Fruit fly (Drosophila melanogaster) whole organism, wandering third instar larva: ENCODE measurements around the gene CG2694.

ENCODE experiments used
- Abd-B ChIP-seq: fragments of >200 bp; optimal IDR thresholded peaks from 2 replicates; lab custom pipeline; 2017; ENCODE audit warnings: missing biosample characterization, missing genetic modification characterization
- CG32264 ChIP-seq: fragments of 200-800 bp; sonication (Bioruptor generic); optimal IDR thresholded peaks from 2 replicates; lab custom pipeline; 2016; ENCODE audit warnings: missing biosample characterization, missing genetic modification characterization
- CrebA ChIP-seq: fragments of 200-800 bp; sonication (Bioruptor generic); optimal IDR thresholded peaks from 2 replicates; lab custom pipeline; 2016; ENCODE audit warnings: missing biosample characterization, mild to moderate bottlenecking, missing genetic modification characterization, borderline replicate concordance
- Dfd ChIP-seq: fragments of >200 bp; optimal IDR thresholded peaks from 2 replicates; lab custom pipeline; 2017; ENCODE audit warnings: missing biosample characterization, missing genetic modification characterization
- Dif ChIP-seq: fragments of 200-275, 200-300 bp; sonication (Bioruptor generic); optimal IDR thresholded peaks from 2 replicates; lab custom pipeline; 2018; ENCODE audit warnings: missing biosample characterization, missing genetic modification characterization; ENCODE audit not compliant: partially characterized antibody
- GATAd ChIP-seq: sonication (Bioruptor generic); optimal IDR thresholded peaks from 2 replicates; lab custom pipeline; 2016; ENCODE audit warnings: missing biosample characterization, missing genetic modification characterization
- HLH106 ChIP-seq: fragments of 200-800 bp; optimal IDR thresholded peaks from 3 replicates; lab custom pipeline; 2019; ENCODE audit warnings: missing biosample characterization, mild to moderate bottlenecking, missing genetic modification characterization, moderate library complexity
- Hnf4 ChIP-seq: fragments of 200-800 bp; sonication (Bioruptor generic); optimal IDR thresholded peaks from 2 replicates; lab custom pipeline; 2016; ENCODE audit warnings: missing biosample characterization, mild to moderate bottlenecking, missing genetic modification characterization
- Hr78 ChIP-seq: fragments of >200 bp; optimal IDR thresholded peaks from 2 replicates; lab custom pipeline; 2017; ENCODE audit warnings: missing biosample characterization, missing genetic modification characterization
- Hr83 ChIP-seq: fragments of 200-300 bp; sonication (Bioruptor generic); optimal IDR thresholded peaks from 2 replicates; lab custom pipeline; 2016; ENCODE audit warnings: missing biosample characterization, mild to moderate bottlenecking, missing genetic modification characterization, moderate library complexity; ENCODE audit not compliant: poor library complexity, severe bottlenecking
- Jra ChIP-seq: sonication (Bioruptor generic); optimal IDR thresholded peaks from 2 replicates; lab custom pipeline; 2016; ENCODE audit warnings: missing biosample characterization, missing genetic modification characterization
- Mio ChIP-seq: sonication (Bioruptor generic); optimal IDR thresholded peaks from 2 replicates; lab custom pipeline; 2016; ENCODE audit warnings: missing biosample characterization, missing genetic modification characterization
- Myc ChIP-seq: fragments of >200 bp; optimal IDR thresholded peaks from 2 replicates; lab custom pipeline; 2017
- N ChIP-seq: fragments of >200 bp; optimal IDR thresholded peaks from 2 replicates; lab custom pipeline; 2018; ENCODE audit warnings: missing biosample characterization, missing external identifiers, missing genetic modification characterization
- OdsH ChIP-seq: fragments of 200-800 bp; sonication (Bioruptor generic); optimal IDR thresholded peaks from 2 replicates; lab custom pipeline; 2016; ENCODE audit warnings: missing biosample characterization, mild to moderate bottlenecking, missing genetic modification characterization
- Rel ChIP-seq, 2 experiments: fragments of 200-800 bp; sonication (Bioruptor generic) in 1 of 2; optimal IDR thresholded peaks; 2 replicates in 1 of 2; 3 replicates in 1 of 2; lab custom pipeline; 2016 to 2019; ENCODE audit warnings: mild to moderate bottlenecking in 2 of 2, missing biosample characterization in 2 of 2, missing genetic modification characterization in 2 of 2, moderate library complexity in 1 of 2
- Vsx2 ChIP-seq: fragments of 200-300, 225-300 bp; sonication (Bioruptor generic); optimal IDR thresholded peaks from 2 replicates; lab custom pipeline; 2018; ENCODE audit warnings: missing biosample characterization, missing genetic modification characterization; ENCODE audit not compliant: partially characterized antibody
- br ChIP-seq: fragments of 200-800 bp; sonication (Bioruptor generic); optimal IDR thresholded peaks from 2 replicates; lab custom pipeline; 2016; ENCODE audit warnings: missing biosample characterization, missing genetic modification characterization
- brk ChIP-seq: fragments of 200-800 bp; sonication (Bioruptor generic); optimal IDR thresholded peaks from 2 replicates; lab custom pipeline; 2016; ENCODE audit warnings: missing biosample characterization, mild to moderate bottlenecking, missing genetic modification characterization
- dl ChIP-seq, 2 experiments: fragments of 175-275, 200-275 bp in 1 of 2; fragments of 200-275 bp in 1 of 2; sonication (Bioruptor generic); optimal IDR thresholded peaks; lab custom pipeline; 2018; ENCODE audit warnings: mild to moderate bottlenecking in 2 of 2, missing biosample characterization in 2 of 2, missing genetic modification characterization in 2 of 2, moderate library complexity in 2 of 2; ENCODE audit not compliant: partially characterized antibody in 2 of 2, insufficient read depth in 1 of 2
- dmrt93B ChIP-seq: fragments of 200-800 bp; sonication (Bioruptor generic); optimal IDR thresholded peaks from 2 replicates; lab custom pipeline; 2018; ENCODE audit warnings: missing biosample characterization, mild to moderate bottlenecking, missing genetic modification characterization
- foxo ChIP-seq, 2 experiments: fragments of 200-800 bp; sonication (Bioruptor generic); optimal IDR thresholded peaks; 2 replicates in 1 of 2; 3 replicates in 1 of 2; lab custom pipeline; 2016 to 2017; ENCODE audit warnings: missing biosample characterization in 2 of 2, missing genetic modification characterization in 2 of 2
- fru ChIP-seq: fragments of 200-800 bp; sonication (Bioruptor generic); optimal IDR thresholded peaks from 3 replicates; lab custom pipeline; 2016; ENCODE audit warnings: missing biosample characterization, mild to moderate bottlenecking, missing genetic modification characterization
- h ChIP-seq: fragments of 200-800 bp; sonication (Bioruptor generic); optimal IDR thresholded peaks from 3 replicates; lab custom pipeline; 2016; ENCODE audit warnings: missing biosample characterization, mild to moderate bottlenecking, missing genetic modification characterization
- jim ChIP-seq: fragments of 175-275, 200-325 bp; sonication (Bioruptor generic); optimal IDR thresholded peaks from 2 replicates; lab custom pipeline; 2016; ENCODE audit warnings: missing biosample characterization, mild to moderate bottlenecking, missing genetic modification characterization
- pan ChIP-seq: fragments of >200 bp; optimal IDR thresholded peaks from 2 replicates; lab custom pipeline; 2017
- psq ChIP-seq: fragments of 200-800 bp; sonication (Bioruptor generic); optimal IDR thresholded peaks from 3 replicates; lab custom pipeline; 2017; ENCODE audit warnings: missing biosample characterization, mild to moderate bottlenecking, missing genetic modification characterization, moderate library complexity
- rgr ChIP-seq: fragments of 200-800 bp; sonication (Bioruptor generic); optimal IDR thresholded peaks from 3 replicates; lab custom pipeline; 2016; ENCODE audit warnings: missing biosample characterization, mild to moderate bottlenecking, missing genetic modification characterization
- sage ChIP-seq: fragments of 200-800 bp; sonication (Bioruptor generic); optimal IDR thresholded peaks from 2 replicates; lab custom pipeline; 2016; ENCODE audit warnings: missing biosample characterization, mild to moderate bottlenecking, missing genetic modification characterization
- sv ChIP-seq: fragments of 200-800 bp; sonication (Bioruptor generic); optimal IDR thresholded peaks from 3 replicates; lab custom pipeline; 2016; ENCODE audit warnings: missing biosample characterization, missing genetic modification characterization
- tai ChIP-seq: sonication (Bioruptor generic); optimal IDR thresholded peaks from 2 replicates; lab custom pipeline; 2016; ENCODE audit warnings: missing biosample characterization, missing genetic modification characterization
- woc ChIP-seq: sonication (Bioruptor generic); optimal IDR thresholded peaks from 2 replicates; lab custom pipeline; 2016; ENCODE audit warnings: missing biosample characterization, mild to moderate bottlenecking, missing genetic modification characterization

CG2694 gene

dm6 chrX:2713776-2714175, at the start of gene CG2694, which contains the start of gene CG2685:
Gene CG2694, plus strand, starts transcription at chrX:2714079.
Gene CG2685, minus strand, starts transcription at chrX:2713960.
- TF ChIP-seq pan, result no peak
- no peak for TF ChIP-seq Dfd (GFP tag; lab: Kevin White, UChicago)
- TF ChIP-seq Dif (GFP tag; lab: Kevin White, UChicago), result no peak
- no peak for TF ChIP-seq Hr78 (GFP tag; lab: Kevin White, UChicago)
- no peak for TF ChIP-seq OdsH
- TF ChIP-seq foxo (GFP tag; optimal IDR thresholded peaks at IDR 0.05; lab: Kevin White, UChicago), result peak in 1 of 2 experiments; percentile 10
- TF ChIP-seq Myc, result peak; percentile 24
- TF ChIP-seq fru (GFP tag; lab: Kevin White, UChicago), result no peak
- TF ChIP-seq rgr (GFP tag; lab: Kevin White, UChicago), result peak; percentile 9
- no peak for TF ChIP-seq Rel (GFP tag; optimal IDR thresholded peaks at IDR 0.05; lab: Kevin White, UChicago)
- TF ChIP-seq Rel (tag; optimal IDR thresholded peaks at IDR 0.05; lab: Kevin White, UChicago), result no peak
- TF ChIP-seq sage (GFP tag; lab: Kevin White, UChicago), result no peak
- no peak for TF ChIP-seq CG32264 (GFP tag; lab: Kevin White, UChicago)
- no peak for TF ChIP-seq psq (GFP tag; lab: Kevin White, UChicago)

dm6 chrX:2677024-2677589, 36.8 kb upstream of the CG2694 start:
- no peak for TF ChIP-seq br (GFP tag; lab: Kevin White, UChicago)
- TF ChIP-seq tai (GFP tag; lab: Kevin White, UChicago), result no peak
- TF ChIP-seq Myc, result no peak
- no peak for TF ChIP-seq GATAd
- TF ChIP-seq CrebA (GFP tag; lab: Kevin White, UChicago), result no peak
- TF ChIP-seq woc, result no peak

- TF ChIP-seq br (GFP tag; lab: Kevin White, UChicago) (no peak), Vsx2 (GFP tag; lab: Kevin White, UChicago) (no peak), dmrt93B (GFP tag; lab: Kevin White, UChicago) (no peak), HLH106 (tag; lab: Kevin White, UChicago) (no peak), sage (GFP tag; lab: Kevin White, UChicago) (no peak), foxo (GFP tag; optimal IDR thresholded peaks at IDR 0.05; lab: Kevin White, UChicago) (no peak), Hnf4 (no peak), CG32264 (GFP tag; lab: Kevin White, UChicago) (no peak), Mio (GFP tag; lab: Kevin White, UChicago) (no peak), CrebA (GFP tag; lab: Kevin White, UChicago) (no peak), tai (GFP tag; lab: Kevin White, UChicago) (no peak), Jra (no peak), jim (no peak), rgr (GFP tag; lab: Kevin White, UChicago) (no peak), sv (no peak), brk (GFP tag; lab: Kevin White, UChicago) (no peak), N (GFP tag; lab: Kevin White, UChicago) (no peak), Hr83 (GFP tag; lab: Kevin White, UChicago) (no peak)
- TF ChIP-seq, all 38 proteins: peak for 0
Observed at dm6 chrX:2681601-2682000, 32.3 kb upstream of the CG2694 start, which contains the start of gene HLH3B. Gene HLH3B, minus strand, starts transcription at chrX:2681723.

dm6 chrX:2682832-2683231, 31.0 kb upstream of the CG2694 start, which contains the start of gene CG2652:
Gene CG2652, minus strand, starts transcription at chrX:2682932.
- TF ChIP-seq psq (GFP tag; lab: Kevin White, UChicago) (no peak), HLH106 (tag; lab: Kevin White, UChicago) (no peak), tai (GFP tag; lab: Kevin White, UChicago) (no peak), fru (GFP tag; lab: Kevin White, UChicago) (no peak), Jra (no peak), Abd-B (GFP tag; lab: Kevin White, UChicago) (no peak), pan (no peak), OdsH (no peak), sage (GFP tag; lab: Kevin White, UChicago) (no peak), GATAd (no peak), brk (GFP tag; lab: Kevin White, UChicago) (no peak)

dm6 chrX:2683926-2684325, 30.0 kb upstream of the CG2694 start:
- TF ChIP-seq h (GFP tag; lab: Kevin White, UChicago), result no peak
- TF ChIP-seq GATAd, result no peak
- no peak for TF ChIP-seq N (GFP tag; lab: Kevin White, UChicago)
- no peak for TF ChIP-seq dl (GFP tag; optimal IDR thresholded peaks at IDR 0.05; lab: Kevin White, UChicago; ENCODE audit: insufficient read depth in 1 of 2, partially characterized antibody in 2 of 2)
- no peak for TF ChIP-seq jim
- TF ChIP-seq, all 38 proteins: peak for 0
